Worm (Caenorhabditis elegans): Measurements from ENCODE around the gene pat-6.

ce11 chrIV:262460-262859, 1.6 kb downstream of the pat-6 start:
- TF ChIP-seq W03F9.2 (tag; optimal IDR thresholded peaks at IDR 0.05), result no peak
- TF ChIP-seq dao-5 (tag; optimal IDR thresholded peaks at IDR 0.05), result no peak
- TF ChIP-seq him-1 (tag; optimal IDR thresholded peaks at IDR 0.05), result no peak
